Fruit fly (Drosophila melanogaster) whole organism, prepupa: ENCODE data around the gene UbcE2H.
A peak's percentile ranks its signal among the peaks of the same experiment; 100 is the strongest.

ENCODE experiments used
- CG11294 ChIP-seq: fragments of 200-800 bp; sonication (Bioruptor generic); IDR thresholded peaks from 2 replicates; pipeline ENCODE4 v1.3.6; 2022; ENCODE audit warnings: missing biosample characterization, missing genetic modification characterization
- CG11762 ChIP-seq: fragments of 200-800 bp; sonication (Bioruptor generic); optimal IDR thresholded peaks from 3 replicates; lab custom pipeline; 2016; ENCODE audit warnings: missing biosample characterization, missing genetic modification characterization; ENCODE audit not compliant: insufficient read depth
- CG15336 ChIP-seq: fragments of 200-800 bp; sonication (Bioruptor generic); IDR thresholded peaks from 2 replicates; pipeline ENCODE4 v1.3.6; 2022; ENCODE audit warnings: missing biosample characterization, missing genetic modification characterization
- CG1621 ChIP-seq: fragments of 200-800 bp; sonication (Bioruptor generic); optimal IDR thresholded peaks from 3 replicates; lab custom pipeline; 2018; ENCODE audit warnings: missing biosample characterization, mild to moderate bottlenecking, missing genetic modification characterization
- CG3032 ChIP-seq: fragments of 200-800 bp; optimal IDR thresholded peaks from 2 replicates; lab custom pipeline; 2019; ENCODE audit warnings: missing biosample characterization, mild to moderate bottlenecking, missing genetic modification characterization, moderate library complexity
- CG31627 ChIP-seq: fragments of 200-800 bp; sonication (Bioruptor generic); optimal IDR thresholded peaks from 3 replicates; lab custom pipeline; 2016; ENCODE audit warnings: missing biosample characterization, missing genetic modification characterization
- CG32006 ChIP-seq: fragments of 200-800 bp; sonication (Bioruptor generic); optimal IDR thresholded peaks from 3 replicates; lab custom pipeline; 2017; ENCODE audit warnings: missing biosample characterization, mild to moderate bottlenecking, missing genetic modification characterization
- CG34406 ChIP-seq: fragments of 200-800 bp; sonication (Bioruptor generic); optimal IDR thresholded peaks from 3 replicates; lab custom pipeline; 2016; ENCODE audit warnings: missing biosample characterization, missing genetic modification characterization
- CG6163 ChIP-seq: fragments of 200-800 bp; sonication (Bioruptor generic); IDR thresholded peaks from 3 replicates; pipeline ENCODE4 v1.3.6; 2022; ENCODE audit warnings: missing biosample characterization, missing genetic modification characterization
- CG6276 ChIP-seq: fragments of 200-800 bp; sonication (Bioruptor generic); optimal IDR thresholded peaks from 2 replicates; lab custom pipeline; 2017; ENCODE audit warnings: missing biosample characterization, mild to moderate bottlenecking, missing genetic modification characterization
- CG6792 ChIP-seq: fragments of 200-800 bp; sonication (Bioruptor generic); optimal IDR thresholded peaks from 3 replicates; lab custom pipeline; 2016; ENCODE audit warnings: missing biosample characterization, missing genetic modification characterization
- CG6808 ChIP-seq: fragments of 200-800 bp; sonication (Bioruptor generic); optimal IDR thresholded peaks from 3 replicates; lab custom pipeline; 2017; ENCODE audit warnings: missing biosample characterization, missing genetic modification characterization, mild to moderate bottlenecking, moderate library complexity, missing genetic modification reagents
- CG7368 ChIP-seq: fragments of 200-800 bp; sonication (Bioruptor generic); optimal IDR thresholded peaks from 3 replicates; lab custom pipeline; 2016; ENCODE audit warnings: missing biosample characterization, missing genetic modification characterization
- CG8319 ChIP-seq: fragments of 200-800 bp; sonication (Bioruptor generic); optimal IDR thresholded peaks from 3 replicates; lab custom pipeline; 2016; ENCODE audit warnings: missing biosample characterization, missing genetic modification characterization
- CG8632 ChIP-seq: fragments of 200-800 bp; sonication (Bioruptor generic); optimal IDR thresholded peaks from 3 replicates; lab custom pipeline; 2016; ENCODE audit warnings: missing biosample characterization, missing genetic modification characterization
- CG9139 ChIP-seq: fragments of 200-800 bp; sonication (Bioruptor generic); optimal IDR thresholded peaks from 3 replicates; lab custom pipeline; 2017; ENCODE audit warnings: missing biosample characterization, mild to moderate bottlenecking, missing genetic modification characterization
- Eip75B ChIP-seq: fragments of 200-800 bp; sonication (Bioruptor generic); optimal IDR thresholded peaks from 3 replicates; lab custom pipeline; 2016; ENCODE audit warnings: missing biosample characterization, missing genetic modification characterization
- Eip78C ChIP-seq: fragments of 200-800 bp; sonication (Bioruptor generic); peaks from one replicate; lab custom pipeline; 2016; ENCODE audit warnings: missing biosample characterization, missing genetic modification characterization
- Eip93F ChIP-seq: fragments of 200-800 bp; sonication (Bioruptor generic); optimal IDR thresholded peaks from 2 replicates; lab custom pipeline; 2016; ENCODE audit warnings: missing biosample characterization, mild to moderate bottlenecking, missing genetic modification characterization
- Ets21C ChIP-seq: fragments of 200-800 bp; sonication (Bioruptor generic); optimal IDR thresholded peaks from 3 replicates; lab custom pipeline; 2016; ENCODE audit warnings: missing biosample characterization, missing genetic modification characterization
- Ets96B ChIP-seq: fragments of 200-800 bp; optimal IDR thresholded peaks from 2 replicates; lab custom pipeline; 2019; ENCODE audit warnings: missing biosample characterization, mild to moderate bottlenecking, missing genetic modification characterization, moderate library complexity
- Gug ChIP-seq: fragments of 200-800 bp; sonication (Bioruptor generic); IDR thresholded peaks from 2 replicates; pipeline ENCODE4 v1.3.6; 2022; ENCODE audit warnings: missing biosample characterization, missing genetic modification characterization
- Hr39 ChIP-seq: fragments of 200-800 bp; sonication (Bioruptor generic); optimal IDR thresholded peaks from 2 replicates; lab custom pipeline; 2016; ENCODE audit warnings: missing biosample characterization, missing genetic modification characterization
- Hr4 ChIP-seq: fragments of 200-800 bp; sonication (Bioruptor generic); optimal IDR thresholded peaks from 3 replicates; lab custom pipeline; 2016; ENCODE audit warnings: missing biosample characterization, missing genetic modification characterization
- Lpt ChIP-seq: fragments of 200-800 bp; sonication (Bioruptor generic); optimal IDR thresholded peaks from 3 replicates; lab custom pipeline; 2016; ENCODE audit warnings: missing biosample characterization, missing genetic modification characterization
- OdsH ChIP-seq: fragments of 200-800 bp; sonication (Bioruptor generic); optimal IDR thresholded peaks from 3 replicates; lab custom pipeline; 2016; ENCODE audit warnings: missing biosample characterization, missing genetic modification characterization
- Smox ChIP-seq: fragments of 200-800 bp; sonication (Bioruptor generic); optimal IDR thresholded peaks from 3 replicates; lab custom pipeline; 2016; ENCODE audit warnings: missing biosample characterization, missing genetic modification characterization
- Sox102F ChIP-seq: fragments of 200-800 bp; sonication (Bioruptor generic); optimal IDR thresholded peaks from 2 replicates; lab custom pipeline; 2016; ENCODE audit warnings: missing biosample characterization, mild to moderate bottlenecking, missing genetic modification characterization
- Sox14 ChIP-seq: fragments of 200-800 bp; sonication (Bioruptor generic); optimal IDR thresholded peaks from 3 replicates; lab custom pipeline; 2016; ENCODE audit warnings: missing biosample characterization, missing genetic modification characterization
- achi ChIP-seq: fragments of 200-800 bp; sonication (Bioruptor generic); optimal IDR thresholded peaks from 3 replicates; lab custom pipeline; 2016; ENCODE audit warnings: missing biosample characterization, missing genetic modification characterization
- cyc ChIP-seq: fragments of 200-800 bp; sonication (Bioruptor generic); optimal IDR thresholded peaks from 3 replicates; lab custom pipeline; 2016; ENCODE audit warnings: missing biosample characterization, missing genetic modification characterization
- dsx ChIP-seq: fragments of 200-800 bp; optimal IDR thresholded peaks from 3 replicates; lab custom pipeline; 2019; ENCODE audit warnings: missing biosample characterization, mild to moderate bottlenecking, missing genetic modification characterization, moderate library complexity; ENCODE audit not compliant: poor library complexity, severe bottlenecking
- eg ChIP-seq: fragments of 200-800 bp; sonication (Bioruptor generic); IDR thresholded peaks from 3 replicates; pipeline ENCODE4 v1.3.6; 2022; ENCODE audit warnings: missing biosample characterization, missing genetic modification characterization
- esn ChIP-seq: fragments of 200-800 bp; sonication (Bioruptor generic); optimal IDR thresholded peaks from 2 replicates; lab custom pipeline; 2016; ENCODE audit warnings: missing biosample characterization, mild to moderate bottlenecking, missing genetic modification characterization, moderate library complexity
- net ChIP-seq: fragments of 200-800 bp; sonication (Bioruptor generic); optimal IDR thresholded peaks from 3 replicates; lab custom pipeline; 2016; ENCODE audit warnings: missing biosample characterization, missing genetic modification characterization
- pdm3 ChIP-seq: fragments of 200-800 bp; sonication (Bioruptor generic); optimal IDR thresholded peaks from 3 replicates; lab custom pipeline; 2016; ENCODE audit warnings: missing biosample characterization, missing genetic modification characterization
- salr ChIP-seq, 2 experiments: fragments of 200-800 bp; sonication (Bioruptor generic); optimal IDR thresholded peaks; 3 replicates each; lab custom pipeline; 2016 to 2018; ENCODE audit warnings: missing biosample characterization in 2 of 2, missing genetic modification characterization in 2 of 2, mild to moderate bottlenecking in 1 of 2
- spab ChIP-seq: fragments of 200-800 bp; sonication (Bioruptor generic); optimal IDR thresholded peaks from 2 replicates; lab custom pipeline; 2017; ENCODE audit warnings: missing biosample characterization, mild to moderate bottlenecking, missing genetic modification characterization, missing genetic modification reagents
- ss ChIP-seq, 2 experiments: fragments of 200-800 bp; sonication (Bioruptor generic); optimal IDR thresholded peaks; 2 replicates in 1 of 2; 3 replicates in 1 of 2; lab custom pipeline; 2017 to 2018; ENCODE audit warnings: mild to moderate bottlenecking in 2 of 2, missing biosample characterization in 2 of 2, missing genetic modification characterization in 2 of 2, moderate library complexity in 1 of 2
- svp ChIP-seq: fragments of 200-800 bp; sonication (Bioruptor generic); peaks from one replicate; lab custom pipeline; 2016; ENCODE audit warnings: missing biosample characterization, missing genetic modification characterization
- vri ChIP-seq: fragments of 200-800 bp; sonication (Bioruptor generic); optimal IDR thresholded peaks from 3 replicates; lab custom pipeline; 2016; ENCODE audit warnings: missing biosample characterization, mild to moderate bottlenecking, missing genetic modification characterization

Gene UbcE2H

DNA sequence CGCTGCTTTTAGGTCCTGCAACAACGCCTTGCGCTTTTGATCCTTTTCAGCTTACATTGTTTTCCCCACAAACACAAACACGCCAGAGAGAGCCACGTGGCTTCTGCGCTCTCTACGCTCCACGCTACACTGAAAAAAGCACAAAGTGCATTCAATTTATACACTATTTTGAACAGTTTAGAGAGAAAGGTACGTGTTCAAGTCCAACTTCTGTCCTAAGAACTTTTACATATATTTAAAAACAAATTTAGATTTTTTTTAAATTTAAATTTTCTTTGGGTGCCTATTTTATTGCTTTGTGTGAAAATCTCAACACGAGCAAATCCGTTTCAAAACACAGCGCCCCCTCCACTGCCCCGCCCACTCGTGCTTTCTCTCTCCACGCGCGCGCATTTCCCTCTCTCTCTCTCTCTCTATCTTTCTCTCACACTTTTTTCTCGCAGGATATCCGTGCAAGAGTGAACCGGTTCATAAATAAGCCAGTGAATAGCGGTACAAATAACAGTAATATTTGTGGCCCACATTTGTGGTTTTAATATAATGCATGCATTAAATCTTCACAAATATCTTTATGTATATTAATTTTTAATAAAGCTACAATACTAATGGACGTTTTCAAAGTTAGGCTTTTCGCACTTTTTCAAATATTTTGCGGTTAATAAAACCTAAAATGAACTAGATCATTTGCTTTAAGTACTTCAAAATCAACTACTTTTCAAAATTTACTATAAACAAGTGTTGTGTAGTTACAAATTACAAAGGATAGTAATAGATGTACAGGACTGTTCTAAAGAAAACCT, 6.4 kb upstream of the UbcE2H start (continued):
- TF ChIP-seq CG32006 (GFP tag; lab: Kevin White, UChicago) (peak; percentile 87), CG1621 (tag; lab: Kevin White, UChicago) (peak; percentile 70), OdsH (GFP tag; lab: Kevin White, UChicago) (peak; percentile 77), esn (GFP tag; lab: Kevin White, UChicago) (peak; percentile 83), Eip93F (GFP tag; lab: Kevin White, UChicago) (peak; percentile 41), CG11762 (GFP tag; lab: Kevin White, UChicago) (peak; percentile 69), CG11294 (GFP tag; lab: Robert Waterston, UW) (peak; percentile 78), vri (GFP tag; lab: Kevin White, UChicago) (peak; percentile 61), Ets96B (tag; lab: Kevin White, UChicago) (peak; percentile 81), CG3032 (tag; lab: Kevin White, UChicago) (peak; percentile 81), dsx (peak; percentile 79), svp (GFP tag; lab: Kevin White, UChicago) (peak; percentile 88), CG6792 (peak; percentile 77), achi (GFP tag; lab: Kevin White, UChicago) (peak; percentile 79), Hr39 (peak; percentile 60), CG8319 (peak; percentile 20), Gug (GFP tag; lab: Robert Waterston, UW) (peak; percentile 84), CG15336 (GFP tag; lab: Robert Waterston, UW) (peak; percentile 93), CG6808 (GFP tag; lab: Kevin White, UChicago) (peak; percentile 60), CG34406 (peak; percentile 77), ss (GFP tag; optimal IDR thresholded peaks at IDR 0.05; lab: Kevin White, UChicago) (peak; percentile 66 to 76)

DNA sequence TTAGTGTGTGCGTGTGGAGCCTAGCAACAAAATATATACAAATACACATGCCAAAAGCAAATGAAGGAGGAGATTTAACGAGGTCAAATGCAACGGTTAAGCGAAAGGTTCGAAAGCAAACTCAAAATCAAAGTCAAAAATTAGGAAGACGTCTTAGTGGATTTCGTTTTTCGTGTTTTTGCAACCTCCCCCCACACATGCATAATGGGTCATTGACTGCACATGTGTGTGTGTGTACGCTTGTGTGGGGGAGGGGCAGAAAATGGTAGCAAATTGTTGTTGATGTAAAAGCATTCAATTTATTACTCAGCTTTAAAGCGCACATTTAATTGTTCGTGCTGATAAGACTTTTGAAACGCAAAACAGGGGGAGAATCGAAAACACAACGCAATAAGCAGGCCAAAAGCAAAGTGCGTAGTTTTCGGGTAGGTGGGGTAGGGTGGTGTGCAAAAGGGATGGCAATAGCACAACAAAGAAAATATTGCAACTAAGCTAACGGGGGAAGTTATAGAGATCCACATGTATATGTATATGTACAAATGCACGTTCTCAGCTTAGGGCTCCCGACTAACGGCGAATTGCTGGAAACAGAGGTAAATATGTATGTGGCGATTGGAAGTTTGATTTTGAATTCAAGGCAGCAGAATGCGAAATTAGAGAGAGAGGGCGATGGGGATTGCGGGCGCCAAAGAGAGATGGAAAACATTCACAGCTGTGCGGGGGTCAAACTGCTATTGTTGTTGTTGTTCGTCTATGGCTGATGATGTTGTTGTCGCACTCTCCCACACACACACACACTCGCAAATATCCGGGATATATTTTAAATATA, 757 bp downstream of the UbcE2H start:
- TF ChIP-seq Ets21C (GFP tag; lab: Kevin White, UChicago) (no peak), achi (GFP tag; lab: Kevin White, UChicago) (no peak), CG34406 (no peak), CG6276 (GFP tag; lab: Kevin White, UChicago) (peak; percentile 30), salr (GFP tag; optimal IDR thresholded peaks at IDR 0.05; lab: Kevin White, UChicago) (no peak), svp (GFP tag; lab: Kevin White, UChicago) (peak; percentile 91), Eip93F (GFP tag; lab: Kevin White, UChicago) (no peak), CG6163 (GFP tag; lab: Robert Waterston, UW) (0 out of 3 replicates have a peak, but pooled peaks have one; percentile 17), CG32006 (GFP tag; lab: Kevin White, UChicago) (peak; percentile 16), esn (GFP tag; lab: Kevin White, UChicago) (no peak), Lpt (GFP tag; lab: Kevin White, UChicago) (no peak), Hr4 (GFP tag; lab: Kevin White, UChicago) (peak; percentile 9), Sox14 (GFP tag; lab: Kevin White, UChicago) (peak; percentile 59), CG8632 (GFP tag; lab: Kevin White, UChicago) (peak; percentile 11), CG31627 (GFP tag; lab: Kevin White, UChicago) (no peak), Smox (GFP tag; lab: Kevin White, UChicago) (peak; percentile 45), CG7368 (GFP tag; lab: Kevin White, UChicago) (no peak), dsx (no peak), Sox102F (GFP tag; lab: Kevin White, UChicago) (no peak), CG6792 (no peak), Eip75B (GFP tag; lab: Kevin White, UChicago) (no peak), spab (GFP tag; lab: Kevin White, UChicago) (no peak), Ets96B (tag; lab: Kevin White, UChicago) (no peak), pdm3 (GFP tag; lab: Kevin White, UChicago) (no peak), Hr39 (no peak), CG9139 (peak; percentile 38), net (GFP tag; lab: Kevin White, UChicago) (no peak), ss (GFP tag; optimal IDR thresholded peaks at IDR 0.05; lab: Kevin White, UChicago) (no peak), vri (GFP tag; lab: Kevin White, UChicago) (peak; percentile 42), eg (GFP tag; lab: Robert Waterston, UW) (0 out of 3 replicates have a peak, but pooled peaks have one; percentile 32), cyc (GFP tag; lab: Kevin White, UChicago) (no peak), Eip78C (GFP tag; lab: Kevin White, UChicago) (peak; percentile 77)
